Worm (Caenorhabditis elegans) whole organism, young adult: ENCODE results near the gene F58D12.3.

Source experiments
- C17E4.6 ChIP-seq: fragments of 200-800 bp; sonication (Bioruptor generic); IDR thresholded peaks from 2 replicates; pipeline ENCODE4 v1.3.6; 2022; ENCODE audit warnings: missing genetic modification reagents, missing genetic modification characterization, missing compliant biosample characterization
- D2030.7 ChIP-seq: fragments of 200-800 bp; sonication (Bioruptor generic); IDR thresholded peaks from 2 replicates; pipeline ENCODE4 v1.3.6; 2022; ENCODE audit warnings: missing genetic modification reagents, missing genetic modification characterization, missing compliant biosample characterization
- F22D6.2 ChIP-seq: sonication (generic microtip); optimal IDR thresholded peaks from 2 replicates; lab custom pipeline; 2016; ENCODE audit warnings: mild to moderate bottlenecking, missing genetic modification characterization, missing compliant biosample characterization
- F23B12.7 ChIP-seq: sonication (generic microtip); optimal IDR thresholded peaks from 2 replicates; lab custom pipeline; 2017; ENCODE audit warnings: missing genetic modification characterization, mild to moderate bottlenecking, missing compliant biosample characterization, antibody characterized with exemption, moderate library complexity; ENCODE audit not compliant: insufficient read depth
- F37B4.10 ChIP-seq: fragments of 200-800 bp; sonication (Bioruptor generic); IDR thresholded peaks from 2 replicates; pipeline ENCODE4 v1.3.6; 2022; ENCODE audit warnings: missing genetic modification characterization, missing compliant biosample characterization
- F55B11.4 ChIP-seq: sonication (generic microtip); optimal IDR thresholded peaks from 2 replicates; lab custom pipeline; 2016; ENCODE audit warnings: missing compliant biosample characterization, missing genetic modification characterization, borderline replicate concordance; ENCODE audit not compliant: insufficient read depth
- F57A8.1 ChIP-seq: fragments of 200-800 bp; sonication (Bioruptor generic); optimal IDR thresholded peaks from 2 replicates; lab custom pipeline; 2018; ENCODE audit warnings: mild to moderate bottlenecking, missing genetic modification characterization, moderate library complexity, missing compliant biosample characterization
- F57C9.4 ChIP-seq: sonication (generic microtip); optimal IDR thresholded peaks from 2 replicates; lab custom pipeline; 2017; ENCODE audit warnings: mild to moderate bottlenecking, missing genetic modification characterization, missing compliant biosample characterization
- K12H6.12 ChIP-seq: fragments of 200-800 bp; sonication (Bioruptor generic); optimal IDR thresholded peaks from 2 replicates; lab custom pipeline; 2018; ENCODE audit warnings: mild to moderate bottlenecking, missing genetic modification characterization, missing compliant biosample characterization
- T07F8.4 ChIP-seq: sonication (generic microtip); optimal IDR thresholded peaks from 2 replicates; lab custom pipeline; 2016; ENCODE audit warnings: mild to moderate bottlenecking, missing genetic modification characterization, moderate library complexity, missing compliant biosample characterization
- Y67H2A.10 ChIP-seq: fragments of 200-800 bp; sonication (Bioruptor generic); conservative IDR thresholded peaks from 2 replicates; pipeline ENCODE4 v1.3.6; 2022; ENCODE audit warnings: missing genetic modification reagents, missing genetic modification characterization, missing compliant biosample characterization
- Y95B8A.8 ChIP-seq: fragments of 200-800 bp; sonication (Bioruptor generic); IDR thresholded peaks from 2 replicates; pipeline ENCODE4 v1.3.6; 2022; ENCODE audit warnings: missing genetic modification reagents, missing genetic modification characterization, missing compliant biosample characterization
- aptf-3 ChIP-seq: fragments of 200-800 bp; sonication (Bioruptor generic); IDR thresholded peaks from 2 replicates; pipeline ENCODE4 v1.3.6; 2022; ENCODE audit warnings: missing genetic modification characterization, missing compliant biosample characterization
- attf-3 ChIP-seq: fragments of 200-800 bp; sonication (Bioruptor generic); conservative IDR thresholded peaks from 2 replicates; pipeline ENCODE4 v1.3.6; 2022; ENCODE audit warnings: missing genetic modification reagents, missing genetic modification characterization, missing compliant biosample characterization
- bed-2 ChIP-seq: fragments of 200-800 bp; sonication (Bioruptor generic); IDR thresholded peaks from 2 replicates; pipeline ENCODE4 v1.3.6; 2022; ENCODE audit warnings: missing genetic modification reagents, missing genetic modification characterization, missing compliant biosample characterization
- ccch-3 ChIP-seq: fragments of 200-800 bp; sonication (Bioruptor generic); optimal IDR thresholded peaks from 2 replicates; lab custom pipeline; 2018; ENCODE audit warnings: mild to moderate bottlenecking, missing genetic modification characterization, missing compliant biosample characterization
- ceh-27 ChIP-seq: fragments of 200-800 bp; sonication (Bioruptor generic); optimal IDR thresholded peaks from 2 replicates; lab custom pipeline; 2018; ENCODE audit warnings: mild to moderate bottlenecking, missing genetic modification characterization, moderate library complexity, missing compliant biosample characterization
- ceh-40 ChIP-seq: fragments of 200-800 bp; sonication (Bioruptor generic); IDR thresholded peaks from 2 replicates; pipeline ENCODE4 v1.3.6; 2022; ENCODE audit warnings: missing genetic modification characterization, missing compliant biosample characterization
- ceh-79 ChIP-seq: sonication (generic microtip); optimal IDR thresholded peaks from 2 replicates; lab custom pipeline; 2017; ENCODE audit warnings: mild to moderate bottlenecking, missing genetic modification characterization, missing compliant biosample characterization
- ceh-91 ChIP-seq: fragments of 200-800 bp; sonication (Bioruptor generic); IDR thresholded peaks from 2 replicates; pipeline ENCODE4 v1.3.6; 2022; ENCODE audit warnings: missing genetic modification reagents, missing genetic modification characterization, missing compliant biosample characterization
- die-1 ChIP-seq: sonication (generic microtip); optimal IDR thresholded peaks from 2 replicates; lab custom pipeline; 2016; ENCODE audit warnings: missing genotype, mild to moderate bottlenecking, missing genetic modification characterization, missing compliant biosample characterization
- dpff-1 ChIP-seq: sonication (generic microtip); optimal IDR thresholded peaks from 2 replicates; lab custom pipeline; 2017; ENCODE audit warnings: mild to moderate bottlenecking, missing genetic modification characterization, missing compliant biosample characterization
- egl-18 ChIP-seq: fragments of 200-800 bp; sonication (Bioruptor generic); IDR thresholded peaks from 2 replicates; pipeline ENCODE4 v1.3.6; 2022; ENCODE audit warnings: missing genetic modification reagents, missing genetic modification characterization, missing compliant biosample characterization
- hmg-20 ChIP-seq: fragments of 200-800 bp; sonication (Bioruptor generic); IDR thresholded peaks from 2 replicates; pipeline ENCODE4 v1.3.6; 2022; ENCODE audit warnings: missing genetic modification reagents, missing genetic modification characterization, missing compliant biosample characterization
- hrde-1 ChIP-seq: sonication (generic microtip); optimal IDR thresholded peaks from 2 replicates; lab custom pipeline; 2016; ENCODE audit warnings: missing genetic modification characterization, mild to moderate bottlenecking, missing compliant biosample characterization, moderate library complexity, missing genotype, missing genetic modification reagents, borderline replicate concordance
- let-526 ChIP-seq: fragments of 200-800 bp; sonication (Bioruptor generic); IDR thresholded peaks from 2 replicates; pipeline ENCODE4 v1.3.6; 2022; ENCODE audit warnings: missing genetic modification reagents, missing genetic modification characterization, missing compliant biosample characterization
- lin-26 ChIP-seq: fragments of 200-800 bp; sonication (Bioruptor generic); IDR thresholded peaks from 2 replicates; pipeline ENCODE4 v1.3.6; 2022; ENCODE audit warnings: missing genetic modification reagents, missing genetic modification characterization, missing compliant biosample characterization
- lin-40 ChIP-seq: sonication (generic microtip); optimal IDR thresholded peaks from 2 replicates; lab custom pipeline; 2016; ENCODE audit warnings: missing genetic modification characterization, mild to moderate bottlenecking, missing compliant biosample characterization, missing genotype, missing genetic modification reagents
- madf-6 ChIP-seq: fragments of 200-800 bp; sonication (Bioruptor generic); IDR thresholded peaks from 2 replicates; pipeline ENCODE4 v1.3.6; 2022; ENCODE audit warnings: missing genetic modification reagents, missing genetic modification characterization, missing compliant biosample characterization
- mcd-1 ChIP-seq: fragments of 200-800 bp; sonication (Bioruptor generic); IDR thresholded peaks from 2 replicates; pipeline ENCODE4 v1.3.6; 2022; ENCODE audit warnings: missing genetic modification reagents, missing genetic modification characterization, missing compliant biosample characterization
- mes-4 ChIP-seq: sonication (generic microtip); optimal IDR thresholded peaks from 2 replicates; lab custom pipeline; 2016; ENCODE audit warnings: missing genotype, missing genetic modification characterization, missing compliant biosample characterization
- nfyb-1 ChIP-seq: fragments of 200-800 bp; sonication (Bioruptor generic); IDR thresholded peaks from 2 replicates; pipeline ENCODE4 v1.3.6; 2022; ENCODE audit warnings: missing genetic modification reagents, missing genetic modification characterization, missing compliant biosample characterization
- nhr-80 ChIP-seq: sonication (generic microtip); optimal IDR thresholded peaks from 2 replicates; lab custom pipeline; 2016; ENCODE audit warnings: missing genetic modification characterization, missing compliant biosample characterization
- nhr-90 ChIP-seq: sonication (generic microtip); optimal IDR thresholded peaks from 2 replicates; lab custom pipeline; 2016; ENCODE audit warnings: missing genotype, mild to moderate bottlenecking, missing genetic modification characterization, missing compliant biosample characterization
- rcor-1 ChIP-seq: fragments of 200-800 bp; sonication (Bioruptor generic); IDR thresholded peaks from 2 replicates; pipeline ENCODE4 v1.3.6; 2022; ENCODE audit warnings: missing genetic modification reagents, missing genetic modification characterization, missing compliant biosample characterization
- snpc-3.4 ChIP-seq: sonication (generic microtip); optimal IDR thresholded peaks from 2 replicates; lab custom pipeline; 2017; ENCODE audit warnings: missing genetic modification characterization, mild to moderate bottlenecking, missing compliant biosample characterization, antibody characterized with exemption, moderate library complexity, missing genotype, missing genetic modification reagents
- snpc-4 ChIP-seq, 5 experiments: fragments of 150-350 bp in 1 of 5; sonication (generic microtip) in 4 of 5; optimal IDR thresholded peaks; 2 replicates each; lab custom pipeline; 2014 to 2018; ENCODE audit warnings: missing genetic modification characterization in 5 of 5, missing biosample characterization in 3 of 5, antibody characterized with exemption in 2 of 5, mild to moderate bottlenecking in 2 of 5, missing compliant biosample characterization in 2 of 5, missing genotype in 2 of 5, moderate library complexity in 2 of 5, missing genetic modification reagents in 1 of 5
- sptf-2 ChIP-seq: fragments of 200-800 bp; sonication (Bioruptor generic); optimal IDR thresholded peaks from 2 replicates; lab custom pipeline; 2018; ENCODE audit warnings: mild to moderate bottlenecking, missing genetic modification characterization, missing compliant biosample characterization
- tbx-9 ChIP-seq: sonication (generic microtip); optimal IDR thresholded peaks from 2 replicates; lab custom pipeline; 2016; ENCODE audit warnings: borderline replicate concordance, missing genetic modification characterization, inconsistent platforms, missing compliant biosample characterization
- tlf-1 ChIP-seq: fragments of 200-800 bp; sonication (Bioruptor generic); optimal IDR thresholded peaks from 2 replicates; lab custom pipeline; 2018; ENCODE audit warnings: mild to moderate bottlenecking, missing genetic modification characterization, missing compliant biosample characterization
- unc-130 ChIP-seq: sonication (generic microtip); optimal IDR thresholded peaks from 2 replicates; lab custom pipeline; 2016; ENCODE audit warnings: missing genetic modification reagents, missing genetic modification characterization, missing compliant biosample characterization
- xnd-1 ChIP-seq: sonication (generic microtip); optimal IDR thresholded peaks from 2 replicates; lab custom pipeline; 2016; ENCODE audit warnings: missing genotype, missing genetic modification reagents, missing genetic modification characterization, missing compliant biosample characterization
- ztf-18 ChIP-seq: sonication (generic microtip); optimal IDR thresholded peaks from 2 replicates; lab custom pipeline; 2016; ENCODE audit warnings: missing genotype, mild to moderate bottlenecking, missing genetic modification characterization, missing compliant biosample characterization
- ztf-22 ChIP-seq: fragments of 200-800 bp; sonication (Bioruptor generic); optimal IDR thresholded peaks from 2 replicates; lab custom pipeline; 2018; ENCODE audit warnings: mild to moderate bottlenecking, missing genetic modification characterization, moderate library complexity, missing compliant biosample characterization
- ztf-6 ChIP-seq: fragments of 200-800 bp; sonication (Bioruptor generic); IDR thresholded peaks from 2 replicates; pipeline ENCODE4 v1.3.6; 2022; ENCODE audit warnings: missing genetic modification reagents, missing genetic modification characterization, missing compliant biosample characterization

F58D12.3 gene

ce11 chrV:14027384-14027783, 30.3 kb upstream of the F58D12.3 start, which contains the start of gene T08G5.3:
Gene T08G5.3 (minus strand): TSS chrV:14027484.
- TF ChIP-seq nhr-80 (no peak), hrde-1 (no peak), ceh-27 (GFP tag; lab: Kevin White, UChicago) (no peak), die-1 (tag; lab: Kevin White, UChicago) (no peak), attf-3 (no peak), Y67H2A.10 (no peak), ceh-40 (GFP tag; lab: Robert Waterston, UW) (no peak)

- TF ChIP-seq sptf-2 (GFP tag; lab: Kevin White, UChicago) = peak; percentile 88
- TF ChIP-seq xnd-1 (tag; lab: Kevin White, UChicago) = peak; percentile 42
- TF ChIP-seq ztf-22 (GFP tag; lab: Kevin White, UChicago) = no peak
- no peak for TF ChIP-seq lin-40 (tag; lab: Kevin White, UChicago)
- TF ChIP-seq dpff-1 = peak; percentile 75
- TF ChIP-seq C17E4.6 = peak; percentile 74
- peak; percentile 34 for TF ChIP-seq nhr-80
- TF ChIP-seq unc-130 (GFP tag; lab: Kevin White, UChicago) = peak; percentile 28
- no peak for TF ChIP-seq F37B4.10 (GFP tag; lab: Robert Waterston, UW)
- TF ChIP-seq ceh-27 (GFP tag; lab: Kevin White, UChicago) = peak; percentile 28
- no peak for TF ChIP-seq F55B11.4 (tag; lab: Kevin White, UChicago)
- no peak for TF ChIP-seq ccch-3 (GFP tag; lab: Kevin White, UChicago)
- peak; percentile 19 for TF ChIP-seq tlf-1 (GFP tag; lab: Kevin White, UChicago)
- peak; percentile 16 for TF ChIP-seq F23B12.7 (tag; lab: Kevin White, UChicago)
- TF ChIP-seq F57C9.4 (tag; lab: Kevin White, UChicago) = no peak
- no peak for TF ChIP-seq bed-2 (GFP tag; lab: Robert Waterston, UW)
- TF ChIP-seq ceh-79 (tag; lab: Kevin White, UChicago) = no peak
- TF ChIP-seq nhr-90 (tag; lab: Kevin White, UChicago) = no peak
- TF ChIP-seq let-526 (GFP tag; lab: Robert Waterston, UW) = 0 out of 2 replicates have a peak, but pooled peaks have one; percentile 5
- TF ChIP-seq lin-26 (GFP tag; lab: Robert Waterston, UW) = peak; percentile 80
- TF ChIP-seq hmg-20 (GFP tag; lab: Robert Waterston, UW) = peak; percentile 43; the same call in 1 of the 2 replicates
- peak; percentile 52 for TF ChIP-seq ztf-18 (tag; lab: Kevin White, UChicago)
- TF ChIP-seq aptf-3 (GFP tag; lab: Robert Waterston, UW) = 0 out of 2 replicates have a peak, but pooled peaks have one; percentile 52
- peak; percentile 89 for TF ChIP-seq snpc-4 (GFP tag; optimal IDR thresholded peaks at IDR 0.05; lab: Kevin White, UChicago)
- peak; percentile 93 to 99 (median 96) for TF ChIP-seq snpc-4 (tag; optimal IDR thresholded peaks at IDR 0.05; lab: Kevin White, UChicago)
- TF ChIP-seq F57A8.1 (GFP tag; lab: Kevin White, UChicago) = no peak
- no peak for TF ChIP-seq K12H6.12 (tag; lab: Kevin White, UChicago)
- TF ChIP-seq ceh-91 (GFP tag; lab: Robert Waterston, UW) = peak; percentile 54
- 0 out of 2 replicates have a peak, but pooled peaks have one; percentile 45 for TF ChIP-seq egl-18
- TF ChIP-seq tbx-9 = no peak
- TF ChIP-seq Y67H2A.10 = 0 out of 2 replicates have a peak, but pooled peaks have one; percentile 31
- TF ChIP-seq mcd-1 (GFP tag; lab: Robert Waterston, UW) = peak; percentile 86
- TF ChIP-seq rcor-1 (GFP tag; lab: Robert Waterston, UW) = peak; percentile 89
- TF ChIP-seq Y95B8A.8 = 0 out of 2 replicates have a peak, but pooled peaks have one; percentile 26
- TF ChIP-seq T07F8.4 (tag; lab: Kevin White, UChicago) = no peak
- TF ChIP-seq F22D6.2 (tag; lab: Kevin White, UChicago) = peak; percentile 12
- TF ChIP-seq nfyb-1 (GFP tag; lab: Robert Waterston, UW) = no peak
- peak; percentile 83 for TF ChIP-seq snpc-3.4
- TF ChIP-seq mes-4 = peak; percentile 6
- 0 out of 2 replicates have a peak, but pooled peaks have one; percentile 22 for TF ChIP-seq ztf-6 (GFP tag; lab: Robert Waterston, UW)
- peak; percentile 81 for TF ChIP-seq madf-6 (GFP tag; lab: Robert Waterston, UW)
- peak; percentile 96 for TF ChIP-seq D2030.7 (GFP tag; lab: Robert Waterston, UW)
Observed at ce11 chrV:14028256-14028743, 29.3 kb upstream of the F58D12.3 start.
